Fruit fly (Drosophila melanogaster) whole organism, embryonic: ENCODE measurements around the gene Rtc1.
A peak's percentile ranks its signal among the peaks of the same experiment; 100 is the strongest.

Source experiments
- BEAF-32 ChIP-seq: fragments of 200-800 bp; sonication (Bioruptor generic); optimal IDR thresholded peaks from 3 replicates; lab custom pipeline; 2017; ENCODE audit warnings: missing biosample characterization, missing genetic modification characterization, mild to moderate bottlenecking, moderate library complexity, missing genetic modification reagents
- Bgb ChIP-seq: fragments of 200-800 bp; sonication (Bioruptor generic); IDR thresholded peaks from 2 replicates; pipeline ENCODE4 v1.3.6; 2022; ENCODE audit warnings: missing biosample characterization, missing genetic modification characterization; ENCODE audit not compliant: partially characterized antibody
- CG12155 ChIP-seq: fragments of 200-800 bp; sonication (Bioruptor generic); optimal IDR thresholded peaks from 3 replicates; lab custom pipeline; 2016; ENCODE audit warnings: missing biosample characterization, missing genetic modification characterization
- CG12299 ChIP-seq: fragments of 200-800 bp; sonication (Bioruptor generic); optimal IDR thresholded peaks from 2 replicates; lab custom pipeline; 2018; ENCODE audit warnings: missing biosample characterization, mild to moderate bottlenecking, missing genetic modification characterization
- CG13287 ChIP-seq: fragments of 200-800 bp; sonication (Bioruptor generic); IDR thresholded peaks from 2 replicates; pipeline ENCODE4 v1.3.6; 2022; ENCODE audit warnings: missing biosample characterization, missing genetic modification characterization; ENCODE audit not compliant: partially characterized antibody
- CG14014 ChIP-seq: fragments of 200-800 bp; sonication (Bioruptor generic); IDR thresholded peaks from 2 replicates; pipeline ENCODE4 v1.3.6; 2022; ENCODE audit warnings: missing biosample characterization, missing genetic modification characterization
- CG15479 ChIP-seq: fragments of 200-800 bp; sonication (Bioruptor generic); optimal IDR thresholded peaks from 3 replicates; lab custom pipeline; 2019; ENCODE audit warnings: missing biosample characterization, mild to moderate bottlenecking, missing genetic modification characterization, moderate library complexity
- CG15696 ChIP-seq: fragments of 200-800 bp; sonication (Bioruptor generic); optimal IDR thresholded peaks from 2 replicates; lab custom pipeline; 2019; ENCODE audit warnings: missing biosample characterization, mild to moderate bottlenecking, missing genetic modification characterization, moderate library complexity
- CG17612 ChIP-seq: fragments of 200-800 bp; sonication (Bioruptor generic); IDR thresholded peaks from 2 replicates; pipeline ENCODE4 v1.3.6; 2022; ENCODE audit warnings: missing biosample characterization, missing genetic modification characterization
- CG17802 ChIP-seq: fragments of 200-800 bp; sonication (Bioruptor generic); optimal IDR thresholded peaks from 2 replicates; lab custom pipeline; 2018; ENCODE audit warnings: missing biosample characterization, mild to moderate bottlenecking, missing genetic modification characterization, moderate library complexity
- CG2120 ChIP-seq: fragments of 200-800 bp; sonication (Bioruptor generic); optimal IDR thresholded peaks from 3 replicates; lab custom pipeline; 2016; ENCODE audit warnings: missing biosample characterization, missing genetic modification characterization
- CG33213 ChIP-seq: fragments of 200-800 bp; sonication (Bioruptor generic); optimal IDR thresholded peaks from 3 replicates; lab custom pipeline; 2016; ENCODE audit warnings: missing biosample characterization, missing genetic modification characterization
- CG34224 ChIP-seq: fragments of 200-800 bp; sonication (Bioruptor generic); IDR thresholded peaks from 3 replicates; pipeline ENCODE4 v1.3.6; 2022; ENCODE audit warnings: missing biosample characterization, missing genetic modification characterization; ENCODE audit not compliant: partially characterized antibody
- CG4424 ChIP-seq: fragments of 200-800 bp; sonication (Bioruptor generic); optimal IDR thresholded peaks from 3 replicates; lab custom pipeline; 2016; ENCODE audit warnings: missing biosample characterization, missing genetic modification characterization
- CG4617 ChIP-seq: fragments of 200-800 bp; sonication (Bioruptor generic); optimal IDR thresholded peaks from 3 replicates; lab custom pipeline; 2016; ENCODE audit warnings: missing biosample characterization, missing genetic modification characterization, borderline replicate concordance
- CG6791 ChIP-seq: fragments of 200-800 bp; sonication (Bioruptor generic); IDR thresholded peaks from 3 replicates; pipeline ENCODE4 v1.3.6; 2022; ENCODE audit warnings: missing biosample characterization, missing genetic modification characterization; ENCODE audit not compliant: partially characterized antibody
- CG7963 ChIP-seq: fragments of 200-800 bp; sonication (Bioruptor generic); IDR thresholded peaks from 3 replicates; pipeline ENCODE4 v1.3.6; 2022; ENCODE audit warnings: missing biosample characterization, missing genetic modification characterization; ENCODE audit not compliant: partially characterized antibody
- CG8290 ChIP-seq, 3 experiments: fragments of 200-800 bp; sonication (Bioruptor generic); optimal IDR thresholded peaks; 2 replicates each; lab custom pipeline; 2016 to 2019; ENCODE audit warnings: missing biosample characterization in 3 of 3, missing genetic modification characterization in 3 of 3, mild to moderate bottlenecking in 2 of 3, moderate library complexity in 1 of 3
- CG9609 ChIP-seq: fragments of 200-800 bp; sonication (Bioruptor generic); optimal IDR thresholded peaks from 3 replicates; lab custom pipeline; 2016; ENCODE audit warnings: missing biosample characterization, missing genetic modification characterization
- Dp ChIP-seq: fragments of 200-800 bp; sonication (Bioruptor generic); optimal IDR thresholded peaks from 2 replicates; lab custom pipeline; 2018; ENCODE audit warnings: missing biosample characterization, mild to moderate bottlenecking, missing genetic modification characterization, moderate library complexity
- Dref ChIP-seq: fragments of 200-800 bp; sonication (Bioruptor generic); IDR thresholded peaks from 2 replicates; pipeline ENCODE4 v1.3.6; 2022; ENCODE audit warnings: missing biosample characterization, missing genetic modification characterization
- E2f2 ChIP-seq: fragments of 200-800 bp; sonication (Bioruptor generic); IDR thresholded peaks from 2 replicates; pipeline ENCODE4 v1.3.6; 2022; ENCODE audit warnings: missing biosample characterization, missing genetic modification characterization
- HLH4C ChIP-seq: fragments of 200-800 bp; sonication (Bioruptor generic); IDR thresholded peaks from 3 replicates; pipeline ENCODE4 v1.3.6; 2022; ENCODE audit warnings: missing biosample characterization, missing genetic modification characterization; ENCODE audit not compliant: partially characterized antibody
- Hmx ChIP-seq: fragments of 200-800 bp; sonication (Bioruptor generic); optimal IDR thresholded peaks from 2 replicates; lab custom pipeline; 2016; ENCODE audit warnings: missing biosample characterization, missing genetic modification characterization
- Hr3 ChIP-seq: fragments of 200-800 bp; sonication (Bioruptor generic); optimal IDR thresholded peaks from 3 replicates; lab custom pipeline; 2016; ENCODE audit warnings: missing biosample characterization, missing genetic modification characterization
- Kr ChIP-seq: fragments of 200-800 bp; sonication (Bioruptor generic); optimal IDR thresholded peaks from 2 replicates; lab custom pipeline; 2017; ENCODE audit warnings: missing biosample characterization, mild to moderate bottlenecking, missing genetic modification characterization
- MBD-R2 ChIP-seq: fragments of 200-800 bp; sonication (Bioruptor generic); IDR thresholded peaks from 2 replicates; pipeline ENCODE4 v1.3.6; 2022; ENCODE audit warnings: missing biosample characterization, missing genetic modification characterization
- NC2α ChIP-seq: fragments of 200-800 bp; sonication (Bioruptor generic); optimal IDR thresholded peaks from 2 replicates; lab custom pipeline; 2016; ENCODE audit warnings: missing biosample characterization, missing genetic modification characterization
- Oli ChIP-seq: fragments of 200-800 bp; sonication (Bioruptor generic); optimal IDR thresholded peaks from 2 replicates; lab custom pipeline; 2018; ENCODE audit warnings: missing biosample characterization, mild to moderate bottlenecking, missing genetic modification characterization, moderate library complexity
- Opbp ChIP-seq: fragments of 200-800 bp; sonication (Bioruptor generic); IDR thresholded peaks from 3 replicates; pipeline ENCODE4 v1.3.6; 2022; ENCODE audit warnings: missing biosample characterization, missing genetic modification characterization; ENCODE audit not compliant: partially characterized antibody
- Pdp1 ChIP-seq, 2 experiments: fragments of 200-800 bp; sonication (Bioruptor generic); optimal IDR thresholded peaks; 3 replicates each; lab custom pipeline; 2016; ENCODE audit warnings: missing biosample characterization in 2 of 2, missing genetic modification characterization in 2 of 2, mild to moderate bottlenecking in 1 of 2, moderate library complexity in 1 of 2
- Scr ChIP-seq: fragments of 200-800 bp; sonication (Bioruptor generic); IDR thresholded peaks from 2 replicates; pipeline ENCODE4 v1.3.6; 2022; ENCODE audit warnings: missing biosample characterization, missing genetic modification characterization; ENCODE audit not compliant: partially characterized antibody
- bbx ChIP-seq: fragments of 200-800 bp; sonication (Bioruptor generic); IDR thresholded peaks from 2 replicates; pipeline ENCODE4 v1.3.6; 2022; ENCODE audit warnings: missing biosample characterization, missing genetic modification characterization; ENCODE audit not compliant: partially characterized antibody
- cas ChIP-seq: fragments of 200-800 bp; sonication (Bioruptor generic); IDR thresholded peaks from 2 replicates; pipeline ENCODE4 v1.3.6; 2022; ENCODE audit warnings: missing biosample characterization, missing genetic modification characterization
- hbn ChIP-seq: fragments of 200-800 bp; sonication (Bioruptor generic); IDR thresholded peaks from 2 replicates; pipeline ENCODE4 v1.3.6; 2022; ENCODE audit warnings: missing biosample characterization, missing genetic modification characterization; ENCODE audit not compliant: partially characterized antibody
- insv ChIP-seq, 2 experiments: fragments of 200-800 bp; sonication (Bioruptor generic); optimal IDR thresholded peaks; 3 replicates each; lab custom pipeline; 2016 to 2018; ENCODE audit warnings: missing biosample characterization in 2 of 2, missing genetic modification characterization in 2 of 2
- pb ChIP-seq: fragments of 200-800 bp; sonication (Bioruptor generic); optimal IDR thresholded peaks from 3 replicates; lab custom pipeline; 2016; ENCODE audit warnings: missing biosample characterization, missing genetic modification characterization
- pzg ChIP-seq: fragments of 200-800 bp; sonication (Bioruptor generic); optimal IDR thresholded peaks from 3 replicates; lab custom pipeline; 2018; ENCODE audit warnings: missing biosample characterization, mild to moderate bottlenecking, missing genetic modification characterization, moderate library complexity
- row ChIP-seq: fragments of 200-800 bp; sonication (Bioruptor generic); IDR thresholded peaks from 3 replicates; pipeline ENCODE4 v1.3.6; 2022; ENCODE audit warnings: missing biosample characterization, missing genetic modification characterization
- salm ChIP-seq: fragments of 200-800 bp; sonication (Bioruptor generic); optimal IDR thresholded peaks from 2 replicates; lab custom pipeline; 2018; ENCODE audit warnings: missing biosample characterization, mild to moderate bottlenecking, missing genetic modification characterization
- stwl ChIP-seq: fragments of 200-800 bp; sonication (Bioruptor generic); optimal IDR thresholded peaks from 3 replicates; lab custom pipeline; 2018; ENCODE audit warnings: missing biosample characterization, mild to moderate bottlenecking, missing genetic modification characterization, moderate library complexity
- sug ChIP-seq: fragments of 200-800 bp; optimal IDR thresholded peaks from 2 replicates; lab custom pipeline; 2019; ENCODE audit warnings: missing biosample characterization, mild to moderate bottlenecking, missing genetic modification characterization, moderate library complexity
- tna ChIP-seq: fragments of 200-800 bp; sonication (Bioruptor generic); IDR thresholded peaks from 2 replicates; pipeline ENCODE4 v1.3.6; 2022; ENCODE audit warnings: missing biosample characterization, missing genetic modification characterization; ENCODE audit not compliant: partially characterized antibody
- zen2 ChIP-seq: fragments of 200-800 bp; sonication (Bioruptor generic); IDR thresholded peaks from 3 replicates; pipeline ENCODE4 v1.3.6; 2022; ENCODE audit warnings: missing biosample characterization, missing genetic modification characterization; ENCODE audit not compliant: partially characterized antibody
- zfh2 ChIP-seq: fragments of 200-800 bp; sonication (Bioruptor generic); optimal IDR thresholded peaks from 2 replicates; lab custom pipeline; 2016; ENCODE audit warnings: missing biosample characterization, missing genetic modification characterization

Rtc1 gene

dm6 chrX:13737939-13738338 lies 19.0 kb upstream of the Rtc1 start, which contains the start of gene CG11134 (continued):
- TF ChIP-seq Dref (GFP tag; lab: Robert Waterston, UW): peak; percentile 64
- peak; percentile 60; the same call in 2 of the 3 replicates for TF ChIP-seq HLH4C (GFP tag; lab: Robert Waterston, UW)
- TF ChIP-seq CG12299: no peak
- peak; percentile 52 for TF ChIP-seq CG15479
- no peak for TF ChIP-seq CG4424 (GFP tag; lab: Kevin White, UChicago)
- TF ChIP-seq E2f2 (GFP tag; lab: Robert Waterston, UW): peak; percentile 69
- no peak for TF ChIP-seq CG4617 (GFP tag; lab: Kevin White, UChicago)
- no peak for TF ChIP-seq NC2α (GFP tag; lab: Kevin White, UChicago)
- no peak for TF ChIP-seq salm (tag; lab: Kevin White, UChicago)
- no peak for TF ChIP-seq Hmx (GFP tag; lab: Kevin White, UChicago)
- no peak for TF ChIP-seq Oli (tag; lab: Kevin White, UChicago)
- peak; percentile 51 for TF ChIP-seq Scr (GFP tag; lab: Robert Waterston, UW)
- 0 out of 3 replicates have a peak, but pooled peaks have one; percentile 43 for TF ChIP-seq zen2
- peak; percentile 26 for TF ChIP-seq stwl (tag; lab: Kevin White, UChicago)
- TF ChIP-seq Pdp1 (GFP tag; optimal IDR thresholded peaks at IDR 0.05; lab: Kevin White, UChicago): peak in 1 of 2 experiments; percentile 15
- no peak for TF ChIP-seq CG17612 (GFP tag; lab: Robert Waterston, UW)
- TF ChIP-seq BEAF-32 (GFP tag; lab: Kevin White, UChicago): peak; percentile 45
- peak; percentile 43; the same call in 1 of the 2 replicates for TF ChIP-seq CG13287 (GFP tag; lab: Robert Waterston, UW)
- TF ChIP-seq CG9609 (GFP tag; lab: Kevin White, UChicago): no peak
- TF ChIP-seq CG15696 (tag; lab: Kevin White, UChicago): no peak
- no peak for TF ChIP-seq zfh2
- TF ChIP-seq CG17802: no peak
- TF ChIP-seq CG7963 (GFP tag; lab: Robert Waterston, UW): peak; percentile 38; the same call in 1 of the 3 replicates
- TF ChIP-seq CG2120 (GFP tag; lab: Kevin White, UChicago): no peak
- TF ChIP-seq CG33213 (GFP tag; lab: Kevin White, UChicago): no peak
- peak; percentile 18 for TF ChIP-seq sug (tag; lab: Kevin White, UChicago)
- peak; percentile 57 for TF ChIP-seq Dp
- no peak for TF ChIP-seq CG14014 (GFP tag; lab: Robert Waterston, UW)
- peak; percentile 39; the same call in 1 of the 2 replicates for TF ChIP-seq Bgb (GFP tag; lab: Robert Waterston, UW)
- no peak for TF ChIP-seq CG8290 (GFP tag; optimal IDR thresholded peaks at IDR 0.05; lab: Kevin White, UChicago)
- no peak for TF ChIP-seq CG8290 (tag; optimal IDR thresholded peaks at IDR 0.05; lab: Kevin White, UChicago)
- peak; percentile 33 for TF ChIP-seq MBD-R2 (GFP tag; lab: Robert Waterston, UW)
- peak; percentile 43; the same call in 1 of the 3 replicates for TF ChIP-seq CG34224 (GFP tag; lab: Robert Waterston, UW)
- no peak for TF ChIP-seq CG12155 (GFP tag; lab: Kevin White, UChicago)
- no peak for TF ChIP-seq pb (GFP tag; lab: Kevin White, UChicago)
- TF ChIP-seq cas (GFP tag; lab: Robert Waterston, UW): no peak
- TF ChIP-seq CG6791 (GFP tag; lab: Robert Waterston, UW): peak; percentile 33; the same call in 1 of the 3 replicates
- no peak for TF ChIP-seq Hr3 (GFP tag; lab: Kevin White, UChicago)
- peak; percentile 38 for TF ChIP-seq pzg
- peak; percentile 58 for TF ChIP-seq tna (GFP tag; lab: Robert Waterston, UW)
- TF ChIP-seq Kr (GFP tag; lab: Kevin White, UChicago): no peak
- TF ChIP-seq bbx (GFP tag; lab: Robert Waterston, UW): peak; percentile 60; the same call in 1 of the 2 replicates
- peak; percentile 14; the same call in 1 of the 2 replicates for TF ChIP-seq hbn (GFP tag; lab: Robert Waterston, UW)
- TF ChIP-seq Opbp: peak; percentile 40; the same call in 1 of the 3 replicates
- 0 out of 3 replicates have a peak, but pooled peaks have one; percentile 5 for TF ChIP-seq row (GFP tag; lab: Robert Waterston, UW)
- peak in 1 of 2 experiments; percentile 83 for TF ChIP-seq insv (GFP tag; optimal IDR thresholded peaks at IDR 0.05; lab: Kevin White, UChicago)
- TF ChIP-seq, all 482 proteins: peak for 32
